Fruit fly (Drosophila melanogaster) whole organism, embryonic: ENCODE measurements around the gene Cdk1.

Experiments used
- Adf1 ChIP-seq: fragments of 200-800 bp; sonication (Bioruptor generic); IDR thresholded peaks from 2 replicates; pipeline ENCODE4 v1.3.6; 2022; ENCODE audit warnings: missing biosample characterization, missing genetic modification characterization
- CG10321 ChIP-seq: fragments of 200-800 bp; sonication (Bioruptor generic); IDR thresholded peaks from 2 replicates; pipeline ENCODE4 v1.3.6; 2022; ENCODE audit warnings: missing biosample characterization, missing genetic modification characterization
- CG11504 ChIP-seq: fragments of 200-800 bp; sonication (Bioruptor generic); optimal IDR thresholded peaks from 3 replicates; lab custom pipeline; 2019; ENCODE audit warnings: missing biosample characterization, mild to moderate bottlenecking, missing genetic modification characterization, moderate library complexity
- CG12219 ChIP-seq: fragments of 200-800 bp; sonication (Bioruptor generic); optimal IDR thresholded peaks from 3 replicates; lab custom pipeline; 2018; ENCODE audit warnings: missing biosample characterization, mild to moderate bottlenecking, missing genetic modification characterization
- CG12391 ChIP-seq: fragments of 200-800 bp; sonication (Bioruptor generic); optimal IDR thresholded peaks from 3 replicates; lab custom pipeline; 2018; ENCODE audit warnings: missing biosample characterization, mild to moderate bottlenecking, missing genetic modification characterization, moderate library complexity
- CG12942 ChIP-seq: fragments of 200-800 bp; sonication (Bioruptor generic); optimal IDR thresholded peaks from 3 replicates; lab custom pipeline; 2016; ENCODE audit warnings: missing biosample characterization, missing genetic modification characterization
- CG14667 ChIP-seq: fragments of 200-800 bp; sonication (Bioruptor generic); IDR thresholded peaks from 2 replicates; pipeline ENCODE4 v1.3.6; 2022; ENCODE audit warnings: missing biosample characterization, missing genetic modification characterization
- CG16813 ChIP-seq: fragments of 200-800 bp; sonication (Bioruptor generic); IDR thresholded peaks from 3 replicates; pipeline ENCODE4 v1.3.6; 2022; ENCODE audit warnings: missing biosample characterization, missing genetic modification characterization; ENCODE audit not compliant: partially characterized antibody
- CG17328 ChIP-seq: fragments of 200-800 bp; sonication (Bioruptor generic); IDR thresholded peaks from 2 replicates; pipeline ENCODE4 v1.3.6; 2022; ENCODE audit warnings: missing biosample characterization, missing genetic modification characterization
- CG2116 ChIP-seq: fragments of 200-800 bp; sonication (Bioruptor generic); optimal IDR thresholded peaks from 3 replicates; lab custom pipeline; 2018; ENCODE audit warnings: missing biosample characterization, mild to moderate bottlenecking, missing genetic modification characterization
- CG2120 ChIP-seq: fragments of 200-800 bp; sonication (Bioruptor generic); optimal IDR thresholded peaks from 3 replicates; lab custom pipeline; 2016; ENCODE audit warnings: missing biosample characterization, missing genetic modification characterization
- CG4424 ChIP-seq: fragments of 200-800 bp; sonication (Bioruptor generic); optimal IDR thresholded peaks from 3 replicates; lab custom pipeline; 2016; ENCODE audit warnings: missing biosample characterization, missing genetic modification characterization
- CG5953 ChIP-seq: fragments of 200-800 bp; sonication (Bioruptor generic); IDR thresholded peaks from 2 replicates; pipeline ENCODE4 v1.3.6; 2022; ENCODE audit warnings: missing biosample characterization, missing genetic modification characterization
- CG7839 ChIP-seq: fragments of 200-800 bp; sonication (Bioruptor generic); optimal IDR thresholded peaks from 3 replicates; lab custom pipeline; 2018; ENCODE audit warnings: missing biosample characterization, mild to moderate bottlenecking, missing genetic modification characterization, moderate library complexity
- CG8290 ChIP-seq, 3 experiments: fragments of 200-800 bp; sonication (Bioruptor generic); optimal IDR thresholded peaks; 2 replicates each; lab custom pipeline; 2016 to 2019; ENCODE audit warnings: missing biosample characterization in 3 of 3, missing genetic modification characterization in 3 of 3, mild to moderate bottlenecking in 2 of 3, moderate library complexity in 1 of 3
- Dek ChIP-seq: fragments of 200-800 bp; sonication (Bioruptor generic); optimal IDR thresholded peaks from 3 replicates; lab custom pipeline; 2019; ENCODE audit warnings: missing biosample characterization, mild to moderate bottlenecking, missing genetic modification characterization, moderate library complexity
- Dll ChIP-seq: fragments of 200-800 bp; sonication (Bioruptor generic); IDR thresholded peaks from 4 replicates; pipeline ENCODE4 v1.3.6; 2022; ENCODE audit warnings: missing biosample characterization, missing genetic modification characterization; ENCODE audit not compliant: partially characterized antibody
- Dp ChIP-seq: fragments of 200-800 bp; sonication (Bioruptor generic); optimal IDR thresholded peaks from 2 replicates; lab custom pipeline; 2018; ENCODE audit warnings: missing biosample characterization, mild to moderate bottlenecking, missing genetic modification characterization, moderate library complexity
- Drgx ChIP-seq: fragments of 200-800 bp; sonication (Bioruptor generic); IDR thresholded peaks from 2 replicates; pipeline ENCODE4 v1.3.6; 2022; ENCODE audit warnings: missing biosample characterization, missing genetic modification characterization
- E2f2 ChIP-seq: fragments of 200-800 bp; sonication (Bioruptor generic); IDR thresholded peaks from 2 replicates; pipeline ENCODE4 v1.3.6; 2022; ENCODE audit warnings: missing biosample characterization, missing genetic modification characterization
- Eip74EF ChIP-seq, 2 experiments: fragments of 200-800 bp in 1 of 2; fragments of >200 bp in 1 of 2; sonication (Bioruptor generic) in 1 of 2; optimal IDR thresholded peaks; 2 replicates each; lab custom pipeline; 2017 to 2019; ENCODE audit warnings: missing biosample characterization in 2 of 2, missing genetic modification characterization in 2 of 2, mild to moderate bottlenecking in 1 of 2, moderate library complexity in 1 of 2
- Fer1 ChIP-seq: fragments of 200-800 bp; sonication (Bioruptor generic); optimal IDR thresholded peaks from 2 replicates; lab custom pipeline; 2017; ENCODE audit warnings: missing biosample characterization, mild to moderate bottlenecking, missing genetic modification characterization
- Ssrp ChIP-seq: fragments of 200-800 bp; sonication (Bioruptor generic); optimal IDR thresholded peaks from 2 replicates; lab custom pipeline; 2018; ENCODE audit warnings: missing biosample characterization, mild to moderate bottlenecking, missing genetic modification characterization, moderate library complexity
- Trl ChIP-seq, 3 experiments: fragments of >200 bp in 2 of 3; fragments of 200-800 bp in 1 of 3; sonication (Bioruptor generic) in 1 of 3; optimal IDR thresholded peaks; 2 replicates in 1 of 3; 3 replicates in 2 of 3; lab custom pipeline; 2016 to 2017; ENCODE audit warnings: missing biosample characterization in 1 of 3, missing genetic modification characterization in 1 of 3
- Xbp1 ChIP-seq: fragments of 200-800 bp; sonication (Bioruptor generic); optimal IDR thresholded peaks from 3 replicates; lab custom pipeline; 2016; ENCODE audit warnings: missing biosample characterization, mild to moderate bottlenecking, missing genetic modification characterization
- ac ChIP-seq: fragments of 200-800 bp; sonication (Bioruptor generic); optimal IDR thresholded peaks from 3 replicates; lab custom pipeline; 2017; ENCODE audit warnings: missing biosample characterization, mild to moderate bottlenecking, missing genetic modification characterization
- amos ChIP-seq: fragments of 200-800 bp; sonication (Bioruptor generic); IDR thresholded peaks from 2 replicates; pipeline ENCODE4 v1.3.6; 2022; ENCODE audit warnings: missing biosample characterization, missing genetic modification characterization; ENCODE audit not compliant: partially characterized antibody
- ap ChIP-seq: fragments of 200-800 bp; sonication (Bioruptor generic); IDR thresholded peaks from 2 replicates; pipeline ENCODE4 v1.3.6; 2022; ENCODE audit warnings: missing biosample characterization, missing genetic modification characterization
- bbx ChIP-seq: fragments of 200-800 bp; sonication (Bioruptor generic); IDR thresholded peaks from 2 replicates; pipeline ENCODE4 v1.3.6; 2022; ENCODE audit warnings: missing biosample characterization, missing genetic modification characterization; ENCODE audit not compliant: partially characterized antibody
- chinmo ChIP-seq: fragments of 200-800 bp; sonication (Bioruptor generic); IDR thresholded peaks from 4 replicates; pipeline ENCODE4 v1.3.6; 2022; ENCODE audit warnings: missing biosample characterization, missing genetic modification characterization; ENCODE audit not compliant: partially characterized antibody
- gfzf ChIP-seq: fragments of 200-800 bp; sonication (Bioruptor generic); optimal IDR thresholded peaks from 2 replicates; lab custom pipeline; 2016; ENCODE audit warnings: missing biosample characterization, mild to moderate bottlenecking, missing genetic modification characterization, moderate library complexity
- grau ChIP-seq: fragments of 200-800 bp; optimal IDR thresholded peaks from 3 replicates; lab custom pipeline; 2019; ENCODE audit warnings: missing biosample characterization, mild to moderate bottlenecking, missing genetic modification characterization, moderate library complexity
- nerfin-1 ChIP-seq: fragments of 200-800 bp; sonication (Bioruptor generic); optimal IDR thresholded peaks from 3 replicates; lab custom pipeline; 2019; ENCODE audit warnings: missing biosample characterization, mild to moderate bottlenecking, missing genetic modification characterization, moderate library complexity
- nerfin-2 ChIP-seq: fragments of 200-800 bp; sonication (Bioruptor generic); IDR thresholded peaks from 2 replicates; pipeline ENCODE4 v1.3.6; 2022; ENCODE audit warnings: missing biosample characterization, missing genetic modification characterization; ENCODE audit not compliant: partially characterized antibody
- nmo ChIP-seq: fragments of 200-800 bp; sonication (Bioruptor generic); optimal IDR thresholded peaks from 2 replicates; lab custom pipeline; 2018; ENCODE audit warnings: missing biosample characterization, mild to moderate bottlenecking, missing genetic modification characterization, moderate library complexity
- phol ChIP-seq: fragments of 200-800 bp; sonication (Bioruptor generic); optimal IDR thresholded peaks from 3 replicates; lab custom pipeline; 2018; ENCODE audit warnings: missing biosample characterization, mild to moderate bottlenecking, missing genetic modification characterization, moderate library complexity
- pros ChIP-seq: fragments of 200-800 bp; sonication (Bioruptor generic); optimal IDR thresholded peaks from 3 replicates; lab custom pipeline; 2019; ENCODE audit warnings: missing biosample characterization, mild to moderate bottlenecking, missing genetic modification characterization, moderate library complexity
- run ChIP-seq: fragments of 200-800 bp; sonication (Bioruptor generic); optimal IDR thresholded peaks from 3 replicates; lab custom pipeline; 2018; ENCODE audit warnings: missing biosample characterization, mild to moderate bottlenecking, missing genetic modification characterization
- sd ChIP-seq: fragments of 200-800 bp; sonication (Bioruptor generic); optimal IDR thresholded peaks from 3 replicates; lab custom pipeline; 2018; ENCODE audit warnings: missing biosample characterization, mild to moderate bottlenecking, missing genetic modification characterization, moderate library complexity
- slou ChIP-seq: fragments of 200-800 bp; sonication (Bioruptor generic); optimal IDR thresholded peaks from 3 replicates; lab custom pipeline; 2016; ENCODE audit warnings: missing biosample characterization, missing genetic modification characterization
- so ChIP-seq: fragments of 200-800 bp; sonication (Bioruptor generic); IDR thresholded peaks from 3 replicates; pipeline ENCODE4 v1.3.6; 2022; ENCODE audit warnings: missing biosample characterization, missing genetic modification characterization
- stc ChIP-seq: fragments of 200-800 bp; sonication (Bioruptor generic); IDR thresholded peaks from 2 replicates; pipeline ENCODE4 v1.3.6; 2022; ENCODE audit warnings: missing biosample characterization, missing genetic modification characterization
- stwl ChIP-seq: fragments of 200-800 bp; sonication (Bioruptor generic); optimal IDR thresholded peaks from 3 replicates; lab custom pipeline; 2018; ENCODE audit warnings: missing biosample characterization, mild to moderate bottlenecking, missing genetic modification characterization, moderate library complexity
- tgo ChIP-seq: fragments of 200-800 bp; sonication (Bioruptor generic); IDR thresholded peaks from 3 replicates; pipeline ENCODE4 v1.3.6; 2022; ENCODE audit warnings: missing biosample characterization, missing genetic modification characterization
- trem ChIP-seq: fragments of 200-800 bp; optimal IDR thresholded peaks from 3 replicates; lab custom pipeline; 2019; ENCODE audit warnings: missing biosample characterization, mild to moderate bottlenecking, missing genetic modification characterization, moderate library complexity
- unc-4 ChIP-seq: fragments of 200-800 bp; sonication (Bioruptor generic); IDR thresholded peaks from 2 replicates; pipeline ENCODE4 v1.3.6; 2022; ENCODE audit warnings: missing biosample characterization, missing genetic modification characterization; ENCODE audit not compliant: partially characterized antibody
- vnd ChIP-seq: fragments of 200-800 bp; sonication (Bioruptor generic); IDR thresholded peaks from 3 replicates; pipeline ENCODE4 v1.3.6; 2022; ENCODE audit warnings: missing biosample characterization, missing genetic modification characterization; ENCODE audit not compliant: partially characterized antibody

The Cdk1 gene

dm6 chr2L:10362408-10363067 is 23.5 kb downstream of the Cdk1 start, which contains the start of the genes Cand1 and pim (continued):
- TF ChIP-seq CG17328 = no peak
- TF ChIP-seq grau = peak; percentile 26
- TF ChIP-seq nmo (GFP tag; lab: Kevin White, UChicago) = peak; percentile 73
- no peak for TF ChIP-seq ac (GFP tag; lab: Kevin White, UChicago)
- TF ChIP-seq nerfin-1 (tag; lab: Kevin White, UChicago) = peak; percentile 26
- peak; percentile 33; the same call in 1 of the 3 replicates for TF ChIP-seq vnd (GFP tag; lab: Robert Waterston, UW)
- TF ChIP-seq CG5953 (GFP tag; lab: Robert Waterston, UW) = no peak
- peak; percentile 73 for TF ChIP-seq unc-4 (GFP tag; lab: Robert Waterston, UW)
- TF ChIP-seq so (GFP tag; lab: Robert Waterston, UW) = no peak
- no peak for TF ChIP-seq CG12219 (GFP tag; lab: Kevin White, UChicago)
- no peak for TF ChIP-seq Drgx (GFP tag; lab: Robert Waterston, UW)
- TF ChIP-seq Dll (GFP tag; lab: Robert Waterston, UW) = peak; percentile 76
- peak; percentile 10 for TF ChIP-seq Xbp1
- TF ChIP-seq Ssrp (tag; lab: Kevin White, UChicago) = no peak
- TF ChIP-seq Eip74EF (GFP tag; optimal IDR thresholded peaks at IDR 0.05; lab: Kevin White, UChicago) = no peak
- TF ChIP-seq pros (GFP tag; lab: Kevin White, UChicago) = no peak
- no peak for TF ChIP-seq CG4424 (GFP tag; lab: Kevin White, UChicago)
- peak; percentile 83 for TF ChIP-seq E2f2 (GFP tag; lab: Robert Waterston, UW)
- TF ChIP-seq CG16813 (GFP tag; lab: Robert Waterston, UW) = peak; percentile 70
- TF ChIP-seq CG11504 (tag; lab: Kevin White, UChicago) = no peak
- no peak for TF ChIP-seq nerfin-2
- TF ChIP-seq amos = peak; percentile 71
- no peak for TF ChIP-seq Trl (optimal IDR thresholded peaks at IDR 0.05; lab: Kevin White, UChicago)
- no peak for TF ChIP-seq Trl (GFP tag; optimal IDR thresholded peaks at IDR 0.05; lab: Kevin White, UChicago)
- TF ChIP-seq CG8290 (GFP tag; optimal IDR thresholded peaks at IDR 0.05; lab: Kevin White, UChicago) = no peak
- no peak for TF ChIP-seq CG8290 (tag; optimal IDR thresholded peaks at IDR 0.05; lab: Kevin White, UChicago)
- peak; percentile 57 for TF ChIP-seq phol (tag; lab: Kevin White, UChicago)
- 0 out of 4 replicates have a peak, but pooled peaks have one; percentile 38 for TF ChIP-seq chinmo (GFP tag; lab: Robert Waterston, UW)
- TF ChIP-seq CG14667 (GFP tag; lab: Robert Waterston, UW) = no peak
- TF ChIP-seq sd (tag; lab: Kevin White, UChicago) = peak; percentile 50
- no peak for TF ChIP-seq stc (GFP tag; lab: Robert Waterston, UW)
- peak; percentile 66 for TF ChIP-seq bbx (GFP tag; lab: Robert Waterston, UW)
- peak; percentile 4 for TF ChIP-seq CG2120 (GFP tag; lab: Kevin White, UChicago)
- TF ChIP-seq CG10321 (GFP tag; lab: Robert Waterston, UW) = no peak
- TF ChIP-seq slou (GFP tag; lab: Kevin White, UChicago) = no peak
- TF ChIP-seq stwl (tag; lab: Kevin White, UChicago) = peak; percentile 42
- TF ChIP-seq ap (GFP tag; lab: Robert Waterston, UW) = no peak
- peak; percentile 3 for TF ChIP-seq Fer1 (GFP tag; lab: Kevin White, UChicago)
- peak; percentile 59 for TF ChIP-seq CG12391
- peak; percentile 81 for TF ChIP-seq trem (tag; lab: Kevin White, UChicago)
- peak; percentile 78 for TF ChIP-seq gfzf
- TF ChIP-seq Dp = peak; percentile 77
- TF ChIP-seq CG2116 (GFP tag; lab: Kevin White, UChicago) = peak; percentile 31
- no peak for TF ChIP-seq CG12942 (GFP tag; lab: Kevin White, UChicago)
- no peak for TF ChIP-seq CG7839 (tag; lab: Kevin White, UChicago)
- TF ChIP-seq run (tag; lab: Kevin White, UChicago) = no peak
- no peak for TF ChIP-seq Dek (tag; lab: Kevin White, UChicago)
- TF ChIP-seq Adf1 (GFP tag; lab: Robert Waterston, UW) = no peak
- TF ChIP-seq tgo = no peak
